Fruit fly (Drosophila melanogaster) whole organism, embryonic: ENCODE data around the gene SIDL.

Experiments used
- ATbp ChIP-seq: fragments of 200-800 bp; sonication (Bioruptor generic); optimal IDR thresholded peaks from 2 replicates; lab custom pipeline; 2017; ENCODE audit warnings: missing biosample characterization, mild to moderate bottlenecking, missing genetic modification characterization, missing genetic modification reagents
- Adf1 ChIP-seq: fragments of 200-800 bp; sonication (Bioruptor generic); IDR thresholded peaks from 2 replicates; pipeline ENCODE4 v1.3.6; 2022; ENCODE audit warnings: missing biosample characterization, missing genetic modification characterization
- Atf3 ChIP-seq: fragments of 200-800 bp; sonication (Bioruptor generic); optimal IDR thresholded peaks from 3 replicates; lab custom pipeline; 2016; ENCODE audit warnings: missing biosample characterization, missing genetic modification characterization
- CG10274 ChIP-seq: fragments of 200-800 bp; sonication (Bioruptor generic); optimal IDR thresholded peaks from 3 replicates; lab custom pipeline; 2017; ENCODE audit warnings: missing biosample characterization, mild to moderate bottlenecking, missing genetic modification characterization
- CG10431 ChIP-seq: fragments of 200-800 bp; sonication (Bioruptor generic); optimal IDR thresholded peaks from 3 replicates; lab custom pipeline; 2018; ENCODE audit warnings: missing biosample characterization, mild to moderate bottlenecking, missing genetic modification characterization
- CG10654 ChIP-seq: fragments of 200-800 bp; sonication (Bioruptor generic); optimal IDR thresholded peaks from 2 replicates; lab custom pipeline; 2016; ENCODE audit warnings: missing biosample characterization, missing genetic modification characterization
- CG12299 ChIP-seq: fragments of 200-800 bp; sonication (Bioruptor generic); optimal IDR thresholded peaks from 2 replicates; lab custom pipeline; 2018; ENCODE audit warnings: missing biosample characterization, mild to moderate bottlenecking, missing genetic modification characterization
- CG14860 ChIP-seq: fragments of 200-800 bp; sonication (Bioruptor generic); IDR thresholded peaks from 3 replicates; pipeline ENCODE4 v1.3.6; 2022; ENCODE audit warnings: missing biosample characterization, missing genetic modification characterization; ENCODE audit not compliant: partially characterized antibody
- CG15479 ChIP-seq: fragments of 200-800 bp; sonication (Bioruptor generic); optimal IDR thresholded peaks from 3 replicates; lab custom pipeline; 2019; ENCODE audit warnings: missing biosample characterization, mild to moderate bottlenecking, missing genetic modification characterization, moderate library complexity
- CG16779 ChIP-seq: fragments of 200-800 bp; sonication (Bioruptor generic); IDR thresholded peaks from 2 replicates; pipeline ENCODE4 v1.3.6; 2022; ENCODE audit warnings: missing biosample characterization, missing genetic modification characterization
- CG17912 ChIP-seq: fragments of 200-800 bp; sonication (Bioruptor generic); optimal IDR thresholded peaks from 2 replicates; lab custom pipeline; 2018; ENCODE audit warnings: missing biosample characterization, mild to moderate bottlenecking, missing genetic modification characterization
- CG33557 ChIP-seq: fragments of 200-800 bp; sonication (Bioruptor generic); optimal IDR thresholded peaks from 2 replicates; lab custom pipeline; 2019; ENCODE audit warnings: missing biosample characterization, mild to moderate bottlenecking, missing genetic modification characterization, moderate library complexity
- CG4730 ChIP-seq: fragments of 200-800 bp; sonication (Bioruptor generic); IDR thresholded peaks from 2 replicates; pipeline ENCODE4 v1.3.6; 2022; ENCODE audit warnings: missing biosample characterization, missing genetic modification characterization
- CG4820 ChIP-seq: fragments of 200-800 bp; sonication (Bioruptor generic); optimal IDR thresholded peaks from 3 replicates; lab custom pipeline; 2016; ENCODE audit warnings: missing biosample characterization, missing genetic modification characterization
- CG9215 ChIP-seq: fragments of 200-800 bp; sonication (Bioruptor generic); IDR thresholded peaks from 2 replicates; pipeline ENCODE4 v1.3.6; 2022; ENCODE audit warnings: missing biosample characterization, missing genetic modification characterization
- CrebB ChIP-seq: fragments of 200-800 bp; sonication (Bioruptor generic); optimal IDR thresholded peaks from 3 replicates; lab custom pipeline; 2018; ENCODE audit warnings: missing biosample characterization, mild to moderate bottlenecking, missing genetic modification characterization
- E2f2 ChIP-seq: fragments of 200-800 bp; sonication (Bioruptor generic); IDR thresholded peaks from 2 replicates; pipeline ENCODE4 v1.3.6; 2022; ENCODE audit warnings: missing biosample characterization, missing genetic modification characterization
- Elba2 ChIP-seq: fragments of 200-800 bp; sonication (Bioruptor generic); optimal IDR thresholded peaks from 3 replicates; lab custom pipeline; 2016; ENCODE audit warnings: missing biosample characterization, missing genetic modification characterization
- Gsc ChIP-seq: fragments of 200-800 bp; sonication (Bioruptor generic); IDR thresholded peaks from 2 replicates; pipeline ENCODE4 v1.3.6; 2022; ENCODE audit warnings: missing biosample characterization, missing genetic modification characterization
- H15 ChIP-seq: fragments of 200-800 bp; sonication (Bioruptor generic); IDR thresholded peaks from 3 replicates; pipeline ENCODE4 v1.3.6; 2022; ENCODE audit warnings: missing biosample characterization, missing genetic modification characterization
- HLH3B ChIP-seq: fragments of 200-800 bp; sonication (Bioruptor generic); IDR thresholded peaks from 2 replicates; pipeline ENCODE4 v1.3.6; 2022; ENCODE audit warnings: missing biosample characterization, missing genetic modification characterization
- Hand ChIP-seq: fragments of 200-800 bp; sonication (Bioruptor generic); optimal IDR thresholded peaks from 2 replicates; lab custom pipeline; 2017; ENCODE audit warnings: mild to moderate bottlenecking, missing biosample characterization, missing genetic modification reagents, missing genetic modification characterization
- Mes4 ChIP-seq: fragments of 200-800 bp; sonication (Bioruptor generic); optimal IDR thresholded peaks from 2 replicates; lab custom pipeline; 2016; ENCODE audit warnings: missing biosample characterization, missing genetic modification characterization
- NK7.1 ChIP-seq: fragments of 200-800 bp; sonication (Bioruptor generic); optimal IDR thresholded peaks from 3 replicates; lab custom pipeline; 2016; ENCODE audit warnings: missing biosample characterization, missing genetic modification characterization
- Poxn ChIP-seq: fragments of 200-800 bp; sonication (Bioruptor generic); IDR thresholded peaks from 2 replicates; pipeline ENCODE4 v1.3.6; 2022; ENCODE audit warnings: missing biosample characterization, missing genetic modification characterization
- Ptx1 ChIP-seq: fragments of 200-800 bp; sonication (Bioruptor generic); IDR thresholded peaks from 2 replicates; pipeline ENCODE4 v1.3.6; 2022; ENCODE audit warnings: missing biosample characterization, missing genetic modification characterization
- Side ChIP-seq: fragments of 200-800 bp; sonication (Bioruptor generic); optimal IDR thresholded peaks from 2 replicates; lab custom pipeline; 2016; ENCODE audit warnings: missing biosample characterization, missing genetic modification characterization
- Sox102F ChIP-seq: fragments of 200-800 bp; sonication (Bioruptor generic); optimal IDR thresholded peaks from 2 replicates; lab custom pipeline; 2018; ENCODE audit warnings: missing biosample characterization, mild to moderate bottlenecking, missing genetic modification characterization, moderate library complexity
- Vsx1 ChIP-seq: fragments of 200-800 bp; sonication (Bioruptor generic); optimal IDR thresholded peaks from 2 replicates; lab custom pipeline; 2017; ENCODE audit warnings: missing biosample characterization, mild to moderate bottlenecking, missing genetic modification characterization, missing genetic modification reagents
- ap ChIP-seq: fragments of 200-800 bp; sonication (Bioruptor generic); IDR thresholded peaks from 2 replicates; pipeline ENCODE4 v1.3.6; 2022; ENCODE audit warnings: missing biosample characterization, missing genetic modification characterization
- caup ChIP-seq: fragments of 200-800 bp; sonication (Bioruptor generic); optimal IDR thresholded peaks from 3 replicates; lab custom pipeline; 2017; ENCODE audit warnings: missing biosample characterization, mild to moderate bottlenecking, missing genetic modification characterization, moderate library complexity; ENCODE audit not compliant: severe bottlenecking
- dm ChIP-seq: fragments of 200-800 bp; sonication (Bioruptor generic); optimal IDR thresholded peaks from 3 replicates; lab custom pipeline; 2016; ENCODE audit warnings: missing biosample characterization, missing genetic modification characterization
- hbn ChIP-seq: fragments of 200-800 bp; sonication (Bioruptor generic); IDR thresholded peaks from 2 replicates; pipeline ENCODE4 v1.3.6; 2022; ENCODE audit warnings: missing biosample characterization, missing genetic modification characterization; ENCODE audit not compliant: partially characterized antibody
- her ChIP-seq: fragments of 200-800 bp; sonication (Bioruptor generic); optimal IDR thresholded peaks from 2 replicates; lab custom pipeline; 2016; ENCODE audit warnings: missing biosample characterization, missing genetic modification characterization
- jigr1 ChIP-seq: fragments of 200-800 bp; sonication (Bioruptor generic); IDR thresholded peaks from 3 replicates; pipeline ENCODE4 v1.3.6; 2022; ENCODE audit warnings: missing biosample characterization, missing genetic modification characterization
- ken ChIP-seq: fragments of 200-800 bp; sonication (Bioruptor generic); IDR thresholded peaks from 3 replicates; pipeline ENCODE4 v1.3.6; 2022; ENCODE audit warnings: missing biosample characterization, missing genetic modification characterization
- lov ChIP-seq, 2 experiments: fragments of 200-800 bp in 1 of 2; fragments of >200 bp in 1 of 2; sonication (Bioruptor generic) in 1 of 2; IDR thresholded peaks in 1 of 2; optimal IDR thresholded peaks in 1 of 2; 2 replicates in 1 of 2; 3 replicates in 1 of 2; pipeline versions ENCODE4 v1.3.6 to Lab custom; 2017 to 2022; ENCODE audit warnings: missing biosample characterization in 1 of 2, missing genetic modification characterization in 1 of 2
- mirr ChIP-seq: fragments of 200-800 bp; sonication (Bioruptor generic); optimal IDR thresholded peaks from 3 replicates; lab custom pipeline; 2018; ENCODE audit warnings: missing biosample characterization, mild to moderate bottlenecking, missing genetic modification characterization
- nerfin-2 ChIP-seq: fragments of 200-800 bp; sonication (Bioruptor generic); IDR thresholded peaks from 2 replicates; pipeline ENCODE4 v1.3.6; 2022; ENCODE audit warnings: missing biosample characterization, missing genetic modification characterization; ENCODE audit not compliant: partially characterized antibody
- nmo ChIP-seq: fragments of 200-800 bp; sonication (Bioruptor generic); optimal IDR thresholded peaks from 2 replicates; lab custom pipeline; 2018; ENCODE audit warnings: missing biosample characterization, mild to moderate bottlenecking, missing genetic modification characterization, moderate library complexity
- pzg ChIP-seq: fragments of 200-800 bp; sonication (Bioruptor generic); optimal IDR thresholded peaks from 3 replicates; lab custom pipeline; 2018; ENCODE audit warnings: missing biosample characterization, mild to moderate bottlenecking, missing genetic modification characterization, moderate library complexity
- ranshi ChIP-seq: fragments of 200-800 bp; sonication (Bioruptor generic); IDR thresholded peaks from 2 replicates; pipeline ENCODE4 v1.3.6; 2022; ENCODE audit warnings: missing biosample characterization, missing genetic modification characterization
- sens-2 ChIP-seq: fragments of 200-800 bp; sonication (Bioruptor generic); IDR thresholded peaks from 2 replicates; pipeline ENCODE4 v1.3.6; 2022; ENCODE audit warnings: missing biosample characterization, missing genetic modification characterization
- shn ChIP-seq: fragments of 200-800 bp; sonication (Bioruptor generic); optimal IDR thresholded peaks from 3 replicates; lab custom pipeline; 2016; ENCODE audit warnings: missing biosample characterization, missing genetic modification characterization
- sna ChIP-seq: fragments of 200-800 bp; sonication (Bioruptor generic); IDR thresholded peaks from 2 replicates; pipeline ENCODE4 v1.3.6; 2022; ENCODE audit warnings: missing biosample characterization, missing genetic modification characterization; ENCODE audit not compliant: partially characterized antibody
- unc-4 ChIP-seq: fragments of 200-800 bp; sonication (Bioruptor generic); IDR thresholded peaks from 2 replicates; pipeline ENCODE4 v1.3.6; 2022; ENCODE audit warnings: missing biosample characterization, missing genetic modification characterization; ENCODE audit not compliant: partially characterized antibody
- zf30C ChIP-seq: fragments of 200-800 bp; sonication (Bioruptor generic); optimal IDR thresholded peaks from 3 replicates; lab custom pipeline; 2018; ENCODE audit warnings: missing biosample characterization, mild to moderate bottlenecking, missing genetic modification characterization

Gene SIDL

dm6 chr3R:15208712-15209499, 9.8 kb downstream of the SIDL start, which contains the start of the genes Spn88Eb and Mau2 (continued):
- TF ChIP-seq Hand (GFP tag; lab: Kevin White, UChicago) (no peak), CG9215 (GFP tag; lab: Robert Waterston, UW) (peak; percentile 76), CG14860 (GFP tag; lab: Robert Waterston, UW) (peak; percentile 46; the same call in 2 of the 3 replicates), sens-2 (GFP tag; lab: Robert Waterston, UW) (peak; percentile 40; the same call in 1 of the 2 replicates), Vsx1 (GFP tag; lab: Kevin White, UChicago) (no peak), CG15479 (GFP tag; lab: Kevin White, UChicago) (no peak), Elba2 (GFP tag; lab: Kevin White, UChicago) (peak; percentile 47), nerfin-2 (GFP tag; lab: Robert Waterston, UW) (no peak), sna (GFP tag; lab: Robert Waterston, UW) (peak; percentile 56; the same call in 1 of the 2 replicates), ken (peak; percentile 82), shn (peak; percentile 37), ATbp (GFP tag; lab: Kevin White, UChicago) (no peak), E2f2 (GFP tag; lab: Robert Waterston, UW) (peak; percentile 47; the same call in 1 of the 2 replicates), HLH3B (GFP tag; lab: Robert Waterston, UW) (peak; percentile 53; the same call in 1 of the 2 replicates), NK7.1 (no peak), CG16779 (GFP tag; lab: Robert Waterston, UW) (0 out of 2 replicates have a peak, but pooled peaks have one; percentile 38), Sox102F (GFP tag; lab: Kevin White, UChicago) (no peak), caup (GFP tag; lab: Kevin White, UChicago) (peak; percentile 67), CG10274 (GFP tag; lab: Kevin White, UChicago) (no peak), CG33557 (peak; percentile 29), CG4820 (GFP tag; lab: Kevin White, UChicago) (peak; percentile 48), CG10431 (GFP tag; lab: Kevin White, UChicago) (no peak), Poxn (no peak), CG12299 (tag; lab: Kevin White, UChicago) (no peak), Ptx1 (GFP tag; lab: Robert Waterston, UW) (peak; percentile 82), jigr1 (GFP tag; lab: Robert Waterston, UW) (no peak), ap (GFP tag; lab: Robert Waterston, UW) (no peak), CG10654 (GFP tag; lab: Kevin White, UChicago) (peak; percentile 34), nmo (GFP tag; lab: Kevin White, UChicago) (peak; percentile 62), CrebB (tag; lab: Kevin White, UChicago) (peak; percentile 22), CG4730 (GFP tag; lab: Robert Waterston, UW) (0 out of 2 replicates have a peak, but pooled peaks have one; percentile 30), Atf3 (GFP tag; lab: Kevin White, UChicago) (no peak), hbn (peak; percentile 68), Gsc (GFP tag; lab: Robert Waterston, UW) (peak; percentile 30; the same call in 1 of the 2 replicates), Adf1 (GFP tag; lab: Robert Waterston, UW) (peak; percentile 49; the same call in 1 of the 2 replicates), Mes4 (GFP tag; lab: Kevin White, UChicago) (peak; percentile 14), ranshi (GFP tag; lab: Robert Waterston, UW) (peak; percentile 66), pzg (GFP tag; lab: Kevin White, UChicago) (peak; percentile 88), CG17912 (GFP tag; lab: Kevin White, UChicago) (peak; percentile 26), zf30C (GFP tag; lab: Kevin White, UChicago) (no peak), H15 (GFP tag; lab: Robert Waterston, UW) (peak; percentile 61; the same call in 2 of the 3 replicates), lov (optimal IDR thresholded peaks at IDR 0.05; lab: Kevin White, UChicago) (no peak), lov (GFP tag; IDR thresholded peaks at IDR 0.05; lab: Robert Waterston, UW) (0 out of 3 replicates have a peak, but pooled peaks have one; percentile 18), her (GFP tag; lab: Kevin White, UChicago) (peak; percentile 52), unc-4 (GFP tag; lab: Robert Waterston, UW) (peak; percentile 72), Side (GFP tag; lab: Kevin White, UChicago) (peak; percentile 20), dm (GFP tag; lab: Kevin White, UChicago) (peak; percentile 49), mirr (peak; percentile 51)
